Worm (Caenorhabditis elegans) whole organism, early embryonic: ENCODE results near the gene D1054.5.

Experiments used
- B0310.2 ChIP-seq: sonication (generic microtip); optimal IDR thresholded peaks from 2 replicates; lab custom pipeline; 2016; ENCODE audit warnings: mild to moderate bottlenecking, missing genetic modification characterization, missing compliant biosample characterization
- F13C5.2 ChIP-seq: sonication (generic microtip); optimal IDR thresholded peaks from 2 replicates; lab custom pipeline; 2017; ENCODE audit warnings: mild to moderate bottlenecking, missing genetic modification characterization, inconsistent platforms, missing compliant biosample characterization
- aly-1 ChIP-seq: sonication (generic microtip); optimal IDR thresholded peaks from 2 replicates; lab custom pipeline; 2016; ENCODE audit warnings: missing genetic modification characterization, missing compliant biosample characterization
- ama-1 ChIP-seq: fragments of 150-350 bp; optimal IDR thresholded peaks from 2 replicates; lab custom pipeline; 2014
- ceh-13 ChIP-seq: fragments of 200-800 bp; sonication (Bioruptor generic); optimal IDR thresholded peaks from 2 replicates; lab custom pipeline; 2018; ENCODE audit warnings: mild to moderate bottlenecking, missing genetic modification characterization, missing compliant biosample characterization
- ceh-36 ChIP-seq: sonication (generic microtip); optimal IDR thresholded peaks from 2 replicates; lab custom pipeline; 2016; ENCODE audit warnings: missing genetic modification characterization, inconsistent platforms, missing compliant biosample characterization
- ets-7 ChIP-seq: sonication (generic microtip); optimal IDR thresholded peaks from 2 replicates; lab custom pipeline; 2016; ENCODE audit warnings: missing genotype, missing genetic modification characterization, missing compliant biosample characterization
- flt-1 ChIP-seq: fragments of 200-800 bp; sonication (Bioruptor generic); IDR thresholded peaks from 2 replicates; pipeline ENCODE4 v1.3.6; 2022; ENCODE audit warnings: missing genetic modification characterization, missing compliant biosample characterization
- hmbx-1 ChIP-seq: sonication (generic microtip); optimal IDR thresholded peaks from 2 replicates; lab custom pipeline; 2016; ENCODE audit warnings: mild to moderate bottlenecking, missing genetic modification characterization, missing compliant biosample characterization
- hmg-4 ChIP-seq: fragments of 200-800 bp; sonication (Bioruptor generic); optimal IDR thresholded peaks from 2 replicates; lab custom pipeline; 2018; ENCODE audit warnings: mild to moderate bottlenecking, missing genetic modification characterization, missing compliant biosample characterization
- hnd-1 ChIP-seq: sonication (generic microtip); optimal IDR thresholded peaks from 2 replicates; lab custom pipeline; 2016; ENCODE audit warnings: missing genetic modification characterization, missing compliant biosample characterization
- pes-1 ChIP-seq: fragments of 200-800 bp; sonication (Bioruptor generic); IDR thresholded peaks from 2 replicates; pipeline ENCODE4 v1.3.6; 2022; ENCODE audit warnings: missing genetic modification reagents, missing genetic modification characterization, missing compliant biosample characterization
- scrt-1 ChIP-seq: fragments of 200-800 bp; sonication (Bioruptor generic); IDR thresholded peaks from 2 replicates; pipeline ENCODE4 v1.3.6; 2022; ENCODE audit warnings: missing genetic modification characterization, missing compliant biosample characterization
- sea-1 ChIP-seq: fragments of 200-800 bp; sonication (Bioruptor generic); conservative IDR thresholded peaks from 2 replicates; pipeline ENCODE4 v1.3.6; 2022; ENCODE audit warnings: missing genetic modification characterization, missing compliant biosample characterization
- tbx-11 ChIP-seq: fragments of 200-800 bp; sonication (Bioruptor generic); IDR thresholded peaks from 2 replicates; pipeline ENCODE4 v1.3.6; 2022; ENCODE audit warnings: missing genetic modification characterization, missing compliant biosample characterization
- tbx-37 ChIP-seq: fragments of 200-800 bp; sonication (Bioruptor generic); conservative IDR thresholded peaks from 2 replicates; pipeline ENCODE4 v1.3.6; 2022; ENCODE audit warnings: missing genetic modification reagents, missing genetic modification characterization, missing compliant biosample characterization
- tra-4 ChIP-seq: sonication (generic microtip); optimal IDR thresholded peaks from 2 replicates; lab custom pipeline; 2017; ENCODE audit warnings: missing genetic modification characterization, missing compliant biosample characterization

Gene D1054.5

DNA sequence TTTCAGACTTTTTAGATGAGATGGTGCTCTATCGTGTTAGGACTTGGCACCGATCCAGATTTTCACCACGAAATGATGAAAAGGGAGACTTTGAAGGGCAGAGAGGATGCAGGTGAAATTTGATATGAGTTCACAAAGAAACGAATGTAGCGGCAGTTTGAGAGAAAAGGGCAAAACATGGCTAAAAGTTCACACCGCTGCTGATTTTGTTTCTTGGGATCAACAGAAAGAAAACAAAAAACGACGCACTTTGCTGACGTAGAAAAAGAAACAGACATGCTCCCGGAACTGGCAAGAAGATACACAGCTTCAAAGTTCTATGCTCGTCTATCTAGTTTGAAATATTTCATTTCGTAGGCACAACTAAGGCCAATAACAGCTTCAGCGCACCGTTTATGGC is 52.8 kb downstream of the D1054.5 start:
- TF ChIP-seq ceh-36 (tag; lab: Kevin White, UChicago): no peak
- TF ChIP-seq F13C5.2: no peak
- no peak for TF ChIP-seq tra-4 (tag; lab: Kevin White, UChicago)
- no peak for TF ChIP-seq B0310.2 (tag; lab: Kevin White, UChicago)
- no peak for TF ChIP-seq tbx-37
- no peak for TF ChIP-seq flt-1
- no peak for TF ChIP-seq hmbx-1 (tag; lab: Kevin White, UChicago)
- TF ChIP-seq aly-1 (tag; lab: Kevin White, UChicago): no peak
- TF ChIP-seq hmg-4 (GFP tag; lab: Kevin White, UChicago): no peak
- TF ChIP-seq pes-1 (GFP tag; lab: Robert Waterston, UW): no peak
- TF ChIP-seq sea-1: no peak
- no peak for TF ChIP-seq ceh-13 (GFP tag; lab: Kevin White, UChicago)
- TF ChIP-seq scrt-1: no peak
- no peak for TF ChIP-seq ama-1 (lab: Kevin White, UChicago)
- TF ChIP-seq hnd-1: no peak
- no peak for TF ChIP-seq tbx-11 (GFP tag; lab: Robert Waterston, UW)
- no peak for TF ChIP-seq ets-7 (tag; lab: Kevin White, UChicago)

- TF ChIP-seq flt-1: no peak
- TF ChIP-seq ets-7 (tag; lab: Kevin White, UChicago): no peak
- TF ChIP-seq hmg-4 (GFP tag; lab: Kevin White, UChicago): no peak
- no peak for TF ChIP-seq sea-1
- TF ChIP-seq B0310.2 (tag; lab: Kevin White, UChicago): no peak
- no peak for TF ChIP-seq aly-1 (tag; lab: Kevin White, UChicago)
- no peak for TF ChIP-seq ceh-13 (GFP tag; lab: Kevin White, UChicago)
- TF ChIP-seq tbx-37: no peak
- no peak for TF ChIP-seq tra-4 (tag; lab: Kevin White, UChicago)
- no peak for TF ChIP-seq pes-1 (GFP tag; lab: Robert Waterston, UW)
Measured at ce11 chrV:10723181-10723580, 53.2 kb downstream of the D1054.5 start.
